Worm (Caenorhabditis elegans): ENCODE results near the gene C07C7.3.

C07C7.3 gene

DNA sequence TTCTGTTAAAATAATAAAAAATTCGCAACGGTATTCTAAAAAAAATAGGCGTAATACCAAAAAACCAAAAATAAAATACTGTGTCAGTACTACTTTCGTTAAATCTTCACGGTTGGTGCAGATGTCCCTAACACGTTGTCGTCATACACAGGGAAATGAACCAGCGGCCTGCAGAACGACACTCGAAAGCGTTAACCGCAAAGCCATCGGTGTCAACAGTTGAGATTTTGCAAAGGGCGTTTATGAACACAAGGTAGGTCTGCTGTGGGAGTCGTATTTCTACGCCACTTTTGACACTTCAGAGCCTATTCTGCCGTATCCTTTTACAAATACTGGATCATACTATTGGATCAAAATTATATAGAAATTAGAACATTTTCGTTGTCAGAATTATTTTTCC lies 25.3 kb downstream of the C07C7.3 start (continued):
- TF ChIP-seq egl-44 (GFP tag; IDR thresholded peaks at IDR 0.05) (no peak; the same call in 1 of the 2 replicates), lsl-1 (GFP tag; optimal IDR thresholded peaks at IDR 0.05) (peak; percentile 43), egrh-3 (GFP tag; IDR thresholded peaks at IDR 0.05) (no peak), snpc-4 (GFP tag; optimal IDR thresholded peaks at IDR 0.05) (peak; percentile 68), snpc-4 (tag; optimal IDR thresholded peaks at IDR 0.05) (peak in 3 of 4 experiments; percentile 48 to 80 (median 69)), unc-62 (GFP tag; optimal IDR thresholded peaks at IDR 0.05) (no peak), C06A6.2 (GFP tag; conservative IDR thresholded peaks at IDR 0.05) (0 out of 2 replicates have a peak, but pooled peaks have one; percentile 32), ccch-3 (GFP tag; optimal IDR thresholded peaks at IDR 0.05) (no peak), mcd-1 (GFP tag; IDR thresholded peaks at IDR 0.05) (no peak), him-1 (tag; optimal IDR thresholded peaks at IDR 0.05) (peak; percentile 89), ets-4 (GFP tag; optimal IDR thresholded peaks at IDR 0.05) (no peak), lsy-27 (tag; optimal IDR thresholded peaks at IDR 0.05; ENCODE audit: borderline replicate concordance, insufficient read depth) (peak; percentile 29), Y53F4B.3 (GFP tag; IDR thresholded peaks at IDR 0.05) (no peak), cebp-2 (GFP tag; IDR thresholded peaks at IDR 0.05) (no peak), F10E7.11 (tag; optimal IDR thresholded peaks at IDR 0.05) (peak; percentile 30), Y53G8AR.9 (GFP tag; conservative IDR thresholded peaks at IDR 0.05) (no peak), madf-3 (GFP tag; IDR thresholded peaks at IDR 0.05) (0 out of 2 replicates have a peak, but pooled peaks have one; percentile 51), D2030.7 (GFP tag; IDR thresholded peaks at IDR 0.05) (0 out of 2 replicates have a peak, but pooled peaks have one; percentile 59), hmg-20 (GFP tag; IDR thresholded peaks at IDR 0.05) (no peak), ztf-22 (GFP tag; optimal IDR thresholded peaks at IDR 0.05) (no peak), hrde-1 (tag; optimal IDR thresholded peaks at IDR 0.05; ENCODE audit: borderline replicate concordance) (no peak), B0035.1 (tag; optimal IDR thresholded peaks at IDR 0.05) (no peak), nhr-179 (tag; optimal IDR thresholded peaks at IDR 0.05) (no peak), nhr-120 (GFP tag; IDR thresholded peaks at IDR 0.05) (no peak), pbrm-1 (GFP tag; IDR thresholded peaks at IDR 0.05) (0 out of 2 replicates have a peak, but pooled peaks have one; percentile 50), fkh-3 (tag; optimal IDR thresholded peaks at IDR 0.05) (no peak), lin-26 (GFP tag; IDR thresholded peaks at IDR 0.05) (no peak), ceh-27 (GFP tag; optimal IDR thresholded peaks at IDR 0.05) (peak; percentile 84), die-1 (tag; optimal IDR thresholded peaks at IDR 0.05) (peak; percentile 84), F52B5.7 (tag; optimal IDR thresholded peaks at IDR 0.05) (no peak), ceh-79 (tag; optimal IDR thresholded peaks at IDR 0.05) (no peak), bed-2 (GFP tag; IDR thresholded peaks at IDR 0.05) (peak; percentile 67; the same call in 1 of the 2 replicates), efl-1 (GFP tag; optimal IDR thresholded peaks at IDR 0.05) (no peak), dpl-1 (GFP tag; optimal IDR thresholded peaks at IDR 0.05) (peak; percentile 4), akir-1 (GFP tag; optimal IDR thresholded peaks at IDR 0.05) (no peak), attf-6 (GFP tag; IDR thresholded peaks at IDR 0.05) (peak; percentile 61; the same call in 1 of the 2 replicates), B0019.2 (GFP tag; conservative IDR thresholded peaks at IDR 0.05) (no peak), dox-1 (GFP tag; IDR thresholded peaks at IDR 0.05) (no peak), zfh-2 (GFP tag; conservative IDR thresholded peaks at IDR 0.05) (no peak), F57A8.1 (GFP tag; optimal IDR thresholded peaks at IDR 0.05) (no peak), T26A5.8 (tag; optimal IDR thresholded peaks at IDR 0.05) (no peak), chd-7 (tag; optimal IDR thresholded peaks at IDR 0.05) (no peak), lag-1 (GFP tag; IDR thresholded peaks at IDR 0.05) (no peak), C17E4.6 (GFP tag; IDR thresholded peaks at IDR 0.05) (no peak), ekl-4 (GFP tag; IDR thresholded peaks at IDR 0.05) (peak; percentile 86), madf-6 (GFP tag; IDR thresholded peaks at IDR 0.05) (no peak), ztf-25 (GFP tag; IDR thresholded peaks at IDR 0.05) (no peak; the same call in 1 of the 2 replicates), F39B2.1 (GFP tag; IDR thresholded peaks at IDR 0.05) (no peak), pha-4 (tag; optimal IDR thresholded peaks at IDR 0.05) (no peak)

Measured in whole organism, young adult.